Fruit fly (Drosophila melanogaster): Measurements from ENCODE around the gene p38c.

Gene p38c

dm6 chr3R:24161173-24161811 lies 11.3 kb upstream of the p38c start, which contains the start of the genes Myo95E and TBC1d7 (continued):
- peak; percentile 68 for TF ChIP-seq Dref (GFP tag; IDR thresholded peaks at IDR 0.05)
- TF ChIP-seq crp (GFP tag; optimal IDR thresholded peaks at IDR 0.05), result peak in 1 of 2 experiments; percentile 53
- peak; percentile 66 for TF ChIP-seq CG4360 (GFP tag; IDR thresholded peaks at IDR 0.05)
- TF ChIP-seq pho (GFP tag; optimal IDR thresholded peaks at IDR 0.05), result peak; percentile 27
- peak; percentile 50 for TF ChIP-seq CG31388 (GFP tag; optimal IDR thresholded peaks at IDR 0.05)
- no peak for TF ChIP-seq gcm2 (GFP tag; optimal IDR thresholded peaks at IDR 0.05)
- no peak for TF ChIP-seq CG11398 (GFP tag; optimal IDR thresholded peaks at IDR 0.05)
- TF ChIP-seq Sry-δ (GFP tag; optimal IDR thresholded peaks at IDR 0.05), result peak; percentile 80
- peak; percentile 79 for TF ChIP-seq CG17328 (GFP tag; IDR thresholded peaks at IDR 0.05)
- peak; percentile 37; the same call in 1 of the 3 replicates for TF ChIP-seq Opbp (GFP tag; IDR thresholded peaks at IDR 0.05; ENCODE audit: partially characterized antibody)
- TF ChIP-seq cg (GFP tag; optimal IDR thresholded peaks at IDR 0.05), result no peak
- TF ChIP-seq CG34224 (GFP tag; IDR thresholded peaks at IDR 0.05; ENCODE audit: partially characterized antibody), result peak; percentile 71; the same call in 2 of the 3 replicates
- TF ChIP-seq CG1792 (GFP tag; optimal IDR thresholded peaks at IDR 0.05), result no peak
- peak; percentile 15 for TF ChIP-seq shn (GFP tag; optimal IDR thresholded peaks at IDR 0.05)
- TF ChIP-seq ems (GFP tag; optimal IDR thresholded peaks at IDR 0.05), result peak; percentile 50
- peak; percentile 27 for TF ChIP-seq MTF-1 (GFP tag; optimal IDR thresholded peaks at IDR 0.05; ENCODE audit: borderline replicate concordance)
- TF ChIP-seq CG1233 (GFP tag; optimal IDR thresholded peaks at IDR 0.05), result peak; percentile 81
- TF ChIP-seq ato (GFP tag; IDR thresholded peaks at IDR 0.05; ENCODE audit: partially characterized antibody), result no peak
- peak; percentile 72 for TF ChIP-seq CG11696 (GFP tag; IDR thresholded peaks at IDR 0.05)
- peak; percentile 80 for TF ChIP-seq CG2116 (GFP tag; optimal IDR thresholded peaks at IDR 0.05)
- TF ChIP-seq Scr (GFP tag; IDR thresholded peaks at IDR 0.05; ENCODE audit: partially characterized antibody), result peak; percentile 80
- peak; percentile 89 for TF ChIP-seq CG3726 (GFP tag; IDR thresholded peaks at IDR 0.05)
- TF ChIP-seq CG12769 (tag; optimal IDR thresholded peaks at IDR 0.05), result no peak
- no peak for TF ChIP-seq CG13894 (tag; optimal IDR thresholded peaks at IDR 0.05)
- TF ChIP-seq CG7556 (GFP tag; optimal IDR thresholded peaks at IDR 0.05), result peak; percentile 84
- TF ChIP-seq CG5953 (GFP tag; IDR thresholded peaks at IDR 0.05), result peak; percentile 89
- no peak for TF ChIP-seq nerfin-2 (GFP tag; IDR thresholded peaks at IDR 0.05; ENCODE audit: partially characterized antibody)
- TF ChIP-seq sna (GFP tag; IDR thresholded peaks at IDR 0.05; ENCODE audit: partially characterized antibody), result peak; percentile 66; the same call in 1 of the 2 replicates
- TF ChIP-seq lov (optimal IDR thresholded peaks at IDR 0.05), result no peak
- peak; percentile 75; the same call in 2 of the 3 replicates for TF ChIP-seq lov (GFP tag; IDR thresholded peaks at IDR 0.05)
- peak; percentile 47; the same call in 1 of the 2 replicates for TF ChIP-seq GATAe (GFP tag; conservative IDR thresholded peaks at IDR 0.05)
- TF ChIP-seq Camta (GFP tag; optimal IDR thresholded peaks at IDR 0.05), result peak; percentile 12
- TF ChIP-seq ssp (GFP tag; IDR thresholded peaks at IDR 0.05), result peak; percentile 87
- TF ChIP-seq Sox102F (GFP tag; optimal IDR thresholded peaks at IDR 0.05), result peak; percentile 91
- TF ChIP-seq tio (GFP tag; optimal IDR thresholded peaks at IDR 0.05), result no peak
- TF ChIP-seq CG11085 (GFP tag; IDR thresholded peaks at IDR 0.05), result peak; percentile 73
- no peak for TF ChIP-seq Hr78 (GFP tag; optimal IDR thresholded peaks at IDR 0.05)
- no peak for TF ChIP-seq wek (GFP tag; optimal IDR thresholded peaks at IDR 0.05)
- TF ChIP-seq bbx (GFP tag; IDR thresholded peaks at IDR 0.05; ENCODE audit: partially characterized antibody), result peak; percentile 42
- TF ChIP-seq toy (GFP tag; IDR thresholded peaks at IDR 0.05), result peak; percentile 69
- peak; percentile 85 for TF ChIP-seq otp (GFP tag; IDR thresholded peaks at IDR 0.05)
- no peak for TF ChIP-seq Tbp (GFP tag; optimal IDR thresholded peaks at IDR 0.05)
- peak; percentile 51; the same call in 1 of the 3 replicates for TF ChIP-seq z (GFP tag; IDR thresholded peaks at IDR 0.05)
- TF ChIP-seq seq (GFP tag; IDR thresholded peaks at IDR 0.05), result peak; percentile 79
- TF ChIP-seq CG4854 (GFP tag; optimal IDR thresholded peaks at IDR 0.05), result peak; percentile 68
- TF ChIP-seq Usf (GFP tag; optimal IDR thresholded peaks at IDR 0.05), result peak; percentile 72
- peak; percentile 80 for TF ChIP-seq onecut (GFP tag; IDR thresholded peaks at IDR 0.05)
- peak; percentile 87 for TF ChIP-seq CG43689 (GFP tag; IDR thresholded peaks at IDR 0.05)
- TF ChIP-seq CG4707 (GFP tag; optimal IDR thresholded peaks at IDR 0.05), result peak; percentile 23

Measured in whole organism, embryonic.